Worm (Caenorhabditis elegans) whole organism, young adult: ENCODE measurements around the gene npp-27.
A peak's percentile ranks its signal among the peaks of the same experiment; 100 is the strongest.

Experiments
- B0035.1 ChIP-seq: sonication (generic microtip); optimal IDR thresholded peaks from 2 replicates; lab custom pipeline; 2016; ENCODE audit warnings: missing genetic modification characterization, mild to moderate bottlenecking, missing compliant biosample characterization, missing genotype, missing genetic modification reagents
- F10E7.11 ChIP-seq: sonication (generic microtip); optimal IDR thresholded peaks from 2 replicates; lab custom pipeline; 2017; ENCODE audit warnings: mild to moderate bottlenecking, missing genetic modification characterization, moderate library complexity, missing compliant biosample characterization
- F55B11.4 ChIP-seq: sonication (generic microtip); optimal IDR thresholded peaks from 2 replicates; lab custom pipeline; 2016; ENCODE audit warnings: missing compliant biosample characterization, missing genetic modification characterization, borderline replicate concordance; ENCODE audit not compliant: insufficient read depth
- K11D2.4 ChIP-seq: fragments of 200-800 bp; sonication (Bioruptor generic); IDR thresholded peaks from 2 replicates; pipeline ENCODE4 v1.3.6; 2022; ENCODE audit warnings: missing genetic modification reagents, missing genetic modification characterization, missing compliant biosample characterization
- T07F8.4 ChIP-seq: sonication (generic microtip); optimal IDR thresholded peaks from 2 replicates; lab custom pipeline; 2016; ENCODE audit warnings: mild to moderate bottlenecking, missing genetic modification characterization, moderate library complexity, missing compliant biosample characterization
- Y67H2A.10 ChIP-seq: fragments of 200-800 bp; sonication (Bioruptor generic); conservative IDR thresholded peaks from 2 replicates; pipeline ENCODE4 v1.3.6; 2022; ENCODE audit warnings: missing genetic modification reagents, missing genetic modification characterization, missing compliant biosample characterization
- Y79H2A.3 ChIP-seq: fragments of 200-800 bp; sonication (Bioruptor generic); conservative IDR thresholded peaks from 2 replicates; pipeline ENCODE4 v1.3.6; 2022; ENCODE audit warnings: missing genetic modification reagents, missing genetic modification characterization, missing compliant biosample characterization
- ama-1 ChIP-seq, 3 experiments: fragments of 150-350 bp in 1 of 3; sonication (generic microtip) in 2 of 3; optimal IDR thresholded peaks; 2 replicates each; lab custom pipeline; 2014 to 2018; ENCODE audit warnings: missing biosample characterization in 2 of 3, missing genetic modification characterization in 2 of 3, missing genetic modification reagents in 2 of 3
- aptf-2 ChIP-seq: fragments of 200-800 bp; sonication (Bioruptor generic); conservative IDR thresholded peaks from 2 replicates; pipeline ENCODE4 v1.3.6; 2022; ENCODE audit warnings: missing genetic modification reagents, missing genetic modification characterization, missing compliant biosample characterization
- cebp-2 ChIP-seq: fragments of 200-800 bp; sonication (Bioruptor generic); IDR thresholded peaks from 2 replicates; pipeline ENCODE4 v1.3.6; 2022; ENCODE audit warnings: missing genetic modification characterization, missing compliant biosample characterization
- ceh-100 ChIP-seq: fragments of 200-800 bp; sonication (Bioruptor generic); IDR thresholded peaks from 2 replicates; pipeline ENCODE4 v1.3.6; 2022; ENCODE audit warnings: missing genetic modification reagents, missing genetic modification characterization, missing compliant biosample characterization
- ceh-27 ChIP-seq: fragments of 200-800 bp; sonication (Bioruptor generic); optimal IDR thresholded peaks from 2 replicates; lab custom pipeline; 2018; ENCODE audit warnings: mild to moderate bottlenecking, missing genetic modification characterization, moderate library complexity, missing compliant biosample characterization
- ceh-40 ChIP-seq: fragments of 200-800 bp; sonication (Bioruptor generic); IDR thresholded peaks from 2 replicates; pipeline ENCODE4 v1.3.6; 2022; ENCODE audit warnings: missing genetic modification characterization, missing compliant biosample characterization
- ceh-79 ChIP-seq: sonication (generic microtip); optimal IDR thresholded peaks from 2 replicates; lab custom pipeline; 2017; ENCODE audit warnings: mild to moderate bottlenecking, missing genetic modification characterization, missing compliant biosample characterization
- dox-1 ChIP-seq: fragments of 200-800 bp; sonication (Bioruptor generic); IDR thresholded peaks from 2 replicates; pipeline ENCODE4 v1.3.6; 2022; ENCODE audit warnings: missing genetic modification reagents, missing genetic modification characterization, missing compliant biosample characterization
- dpff-1 ChIP-seq: sonication (generic microtip); optimal IDR thresholded peaks from 2 replicates; lab custom pipeline; 2017; ENCODE audit warnings: mild to moderate bottlenecking, missing genetic modification characterization, missing compliant biosample characterization
- ekl-4 ChIP-seq: fragments of 200-800 bp; sonication (Bioruptor generic); IDR thresholded peaks from 2 replicates; pipeline ENCODE4 v1.3.6; 2022; ENCODE audit warnings: missing genetic modification reagents, missing genetic modification characterization, missing compliant biosample characterization
- fkh-3 ChIP-seq: sonication (generic microtip); optimal IDR thresholded peaks from 2 replicates; lab custom pipeline; 2016; ENCODE audit warnings: mild to moderate bottlenecking, missing genetic modification characterization, missing compliant biosample characterization
- gei-17 ChIP-seq: fragments of 200-800 bp; sonication (Bioruptor generic); optimal IDR thresholded peaks from 2 replicates; lab custom pipeline; 2018; ENCODE audit warnings: mild to moderate bottlenecking, missing genetic modification characterization, missing compliant biosample characterization
- hlh-12 ChIP-seq: sonication (generic microtip); optimal IDR thresholded peaks from 2 replicates; lab custom pipeline; 2016; ENCODE audit warnings: missing genetic modification characterization, missing compliant biosample characterization
- hsf-1 ChIP-seq: fragments of 200-800 bp; sonication (Bioruptor generic); IDR thresholded peaks from 2 replicates; pipeline ENCODE4 v1.3.6; 2022; ENCODE audit warnings: missing genetic modification reagents, missing genetic modification characterization, missing compliant biosample characterization
- let-607 ChIP-seq, 2 experiments: fragments of 200-800 bp in 1 of 2; sonication (Bioruptor generic) in 1 of 2; sonication (generic microtip) in 1 of 2; optimal IDR thresholded peaks; 2 replicates each; lab custom pipeline; 2016 to 2018; ENCODE audit warnings: mild to moderate bottlenecking in 2 of 2, missing compliant biosample characterization in 2 of 2, missing genetic modification characterization in 2 of 2, moderate library complexity in 2 of 2, missing genotype in 1 of 2
- lin-35 ChIP-seq, 3 experiments: fragments of 150-350 bp in 2 of 3; sonication (generic microtip) in 1 of 3; optimal IDR thresholded peaks; 2 replicates each; lab custom pipeline; 2014 to 2018; ENCODE audit warnings: missing biosample characterization in 3 of 3, missing genetic modification characterization in 3 of 3, missing genetic modification reagents in 3 of 3
- lir-1 ChIP-seq: fragments of 200-800 bp; sonication (Bioruptor generic); conservative IDR thresholded peaks from 2 replicates; pipeline ENCODE4 v1.3.6; 2022; ENCODE audit warnings: missing genetic modification reagents, missing genetic modification characterization, missing compliant biosample characterization
- lsy-27 ChIP-seq: sonication (generic microtip); optimal IDR thresholded peaks from 2 replicates; lab custom pipeline; 2017; ENCODE audit warnings: missing genetic modification characterization, mild to moderate bottlenecking, missing compliant biosample characterization, antibody characterized with exemption, missing genotype, borderline replicate concordance; ENCODE audit not compliant: insufficient read depth
- madf-10 ChIP-seq: sonication (generic microtip); optimal IDR thresholded peaks from 2 replicates; lab custom pipeline; 2016; ENCODE audit warnings: mild to moderate bottlenecking, missing genetic modification characterization, missing compliant biosample characterization
- madf-3 ChIP-seq: fragments of 200-800 bp; sonication (Bioruptor generic); IDR thresholded peaks from 2 replicates; pipeline ENCODE4 v1.3.6; 2022; ENCODE audit warnings: missing genetic modification reagents, missing genetic modification characterization, missing compliant biosample characterization
- mcd-1 ChIP-seq: fragments of 200-800 bp; sonication (Bioruptor generic); IDR thresholded peaks from 2 replicates; pipeline ENCODE4 v1.3.6; 2022; ENCODE audit warnings: missing genetic modification reagents, missing genetic modification characterization, missing compliant biosample characterization
- mxl-1 ChIP-seq: sonication (generic microtip); optimal IDR thresholded peaks from 2 replicates; lab custom pipeline; 2016; ENCODE audit warnings: missing genetic modification characterization, missing compliant biosample characterization
- nfya-1 ChIP-seq: sonication (generic microtip); optimal IDR thresholded peaks from 2 replicates; lab custom pipeline; 2017; ENCODE audit warnings: antibody characterized with exemption, missing compliant biosample characterization, missing genetic modification characterization, borderline replicate concordance; ENCODE audit not compliant: insufficient read depth
- nfya-2 ChIP-seq: fragments of 200-800 bp; sonication (Bioruptor generic); IDR thresholded peaks from 2 replicates; pipeline ENCODE4 v1.3.6; 2022; ENCODE audit warnings: missing genetic modification reagents, missing genetic modification characterization, missing compliant biosample characterization
- nhr-27 ChIP-seq: fragments of 200-800 bp; sonication (Bioruptor generic); optimal IDR thresholded peaks from 2 replicates; lab custom pipeline; 2018; ENCODE audit warnings: mild to moderate bottlenecking, missing genetic modification characterization, moderate library complexity, missing compliant biosample characterization
- nhr-80 ChIP-seq: sonication (generic microtip); optimal IDR thresholded peaks from 2 replicates; lab custom pipeline; 2016; ENCODE audit warnings: missing genetic modification characterization, missing compliant biosample characterization
- pbrm-1 ChIP-seq: fragments of 200-800 bp; sonication (Bioruptor generic); IDR thresholded peaks from 2 replicates; pipeline ENCODE4 v1.3.6; 2022; ENCODE audit warnings: missing genetic modification reagents, missing genetic modification characterization, missing compliant biosample characterization
- rcor-1 ChIP-seq: fragments of 200-800 bp; sonication (Bioruptor generic); IDR thresholded peaks from 2 replicates; pipeline ENCODE4 v1.3.6; 2022; ENCODE audit warnings: missing genetic modification reagents, missing genetic modification characterization, missing compliant biosample characterization
- repo-1 ChIP-seq: sonication (generic microtip); optimal IDR thresholded peaks from 2 replicates; lab custom pipeline; 2017; ENCODE audit warnings: mild to moderate bottlenecking, missing genetic modification characterization, missing compliant biosample characterization
- snpc-1.1 ChIP-seq: sonication (generic microtip); optimal IDR thresholded peaks from 2 replicates; lab custom pipeline; 2017; ENCODE audit warnings: missing genetic modification characterization, mild to moderate bottlenecking, missing compliant biosample characterization, antibody characterized with exemption, moderate library complexity, missing genotype, missing genetic modification reagents; ENCODE audit not compliant: insufficient read depth
- sptf-2 ChIP-seq: fragments of 200-800 bp; sonication (Bioruptor generic); optimal IDR thresholded peaks from 2 replicates; lab custom pipeline; 2018; ENCODE audit warnings: mild to moderate bottlenecking, missing genetic modification characterization, missing compliant biosample characterization
- tbp1 ChIP-seq: fragments of 200-800 bp; sonication (Bioruptor generic); optimal IDR thresholded peaks from 2 replicates; lab custom pipeline; 2018; ENCODE audit warnings: mild to moderate bottlenecking, missing genetic modification characterization, missing compliant biosample characterization
- xnd-1 ChIP-seq: sonication (generic microtip); optimal IDR thresholded peaks from 2 replicates; lab custom pipeline; 2016; ENCODE audit warnings: missing genotype, missing genetic modification reagents, missing genetic modification characterization, missing compliant biosample characterization
- zfh-2 ChIP-seq: fragments of 200-800 bp; sonication (Bioruptor generic); conservative IDR thresholded peaks from 2 replicates; pipeline ENCODE4 v1.3.6; 2022; ENCODE audit warnings: missing genetic modification reagents, missing genetic modification characterization, missing compliant biosample characterization
- ztf-18 ChIP-seq: sonication (generic microtip); optimal IDR thresholded peaks from 2 replicates; lab custom pipeline; 2016; ENCODE audit warnings: missing genotype, mild to moderate bottlenecking, missing genetic modification characterization, missing compliant biosample characterization
- ztf-3 ChIP-seq: fragments of 200-800 bp; sonication (Bioruptor generic); optimal IDR thresholded peaks from 2 replicates; lab custom pipeline; 2018; ENCODE audit warnings: mild to moderate bottlenecking, missing genetic modification characterization, missing compliant biosample characterization

npp-27 gene

ce11 chrIV:7916907-7917306 lies 6.9 kb upstream of the npp-27 start:
- no peak for TF ChIP-seq rcor-1
- no peak for TF ChIP-seq madf-10 (tag; lab: Kevin White, UChicago)
- TF ChIP-seq ama-1 (optimal IDR thresholded peaks at IDR 0.05; lab: Kevin White, UChicago): no peak
- TF ChIP-seq ama-1 (GFP tag; optimal IDR thresholded peaks at IDR 0.05; lab: Kevin White, UChicago): no peak
- no peak for TF ChIP-seq xnd-1
- no peak for TF ChIP-seq B0035.1
- TF ChIP-seq hlh-12 (tag; lab: Kevin White, UChicago): no peak
- no peak for TF ChIP-seq T07F8.4 (tag; lab: Kevin White, UChicago)
- no peak for TF ChIP-seq tbp1 (GFP tag; lab: Kevin White, UChicago)
- TF ChIP-seq nfya-2 (GFP tag; lab: Robert Waterston, UW): no peak
- no peak for TF ChIP-seq Y79H2A.3 (GFP tag; lab: Robert Waterston, UW)

ce11 chrIV:7914991-7915390 lies 4.9 kb upstream of the npp-27 start, which contains the start of gene C49H3.4:
Gene C49H3.4, plus strand, starts transcription at chrIV:7915291.
- no peak for TF ChIP-seq aptf-2 (GFP tag; lab: Robert Waterston, UW)
- TF ChIP-seq madf-3 (GFP tag; lab: Robert Waterston, UW): 0 out of 2 replicates have a peak, but pooled peaks have one; percentile 3

- TF ChIP-seq ceh-79 (tag; lab: Kevin White, UChicago): no peak
- TF ChIP-seq lsy-27 (tag; lab: Kevin White, UChicago): no peak
- TF ChIP-seq nhr-27: no peak
- no peak for TF ChIP-seq hlh-12 (tag; lab: Kevin White, UChicago)
- no peak for TF ChIP-seq ceh-40 (GFP tag; lab: Robert Waterston, UW)
- no peak for TF ChIP-seq nfya-1 (tag; lab: Kevin White, UChicago)
- no peak for TF ChIP-seq mxl-1 (tag; lab: Kevin White, UChicago)
- no peak for TF ChIP-seq ztf-3 (GFP tag; lab: Kevin White, UChicago)
- peak; percentile 6 for TF ChIP-seq nhr-80 (tag; lab: Kevin White, UChicago)
- no peak for TF ChIP-seq gei-17
- no peak for TF ChIP-seq ceh-27 (GFP tag; lab: Kevin White, UChicago)
- TF ChIP-seq ztf-18 (tag; lab: Kevin White, UChicago): no peak
- no peak for TF ChIP-seq cebp-2 (GFP tag; lab: Robert Waterston, UW)
- no peak for TF ChIP-seq F10E7.11 (tag; lab: Kevin White, UChicago)
- TF ChIP-seq repo-1: no peak
- TF ChIP-seq hsf-1 (GFP tag; lab: Robert Waterston, UW): no peak
- no peak for TF ChIP-seq pbrm-1 (GFP tag; lab: Robert Waterston, UW)
- TF ChIP-seq fkh-3 (tag; lab: Kevin White, UChicago): no peak
- no peak for TF ChIP-seq ekl-4 (GFP tag; lab: Robert Waterston, UW)
- no peak for TF ChIP-seq F55B11.4 (tag; lab: Kevin White, UChicago)
- peak; percentile 46 for TF ChIP-seq xnd-1
- TF ChIP-seq zfh-2 (GFP tag; lab: Robert Waterston, UW): peak; percentile 70; the same call in 1 of the 2 replicates
- 0 out of 2 replicates have a peak, but pooled peaks have one; percentile 34 for TF ChIP-seq mcd-1 (GFP tag; lab: Robert Waterston, UW)
- no peak for TF ChIP-seq Y67H2A.10 (GFP tag; lab: Robert Waterston, UW)
- TF ChIP-seq sptf-2 (GFP tag; lab: Kevin White, UChicago): no peak
- TF ChIP-seq lin-35 (GFP tag; optimal IDR thresholded peaks at IDR 0.05; lab: Kevin White, UChicago): no peak
- TF ChIP-seq dpff-1: no peak
- no peak for TF ChIP-seq snpc-1.1 (tag; lab: Kevin White, UChicago)
- TF ChIP-seq lir-1 (GFP tag; lab: Robert Waterston, UW): 0 out of 2 replicates have a peak, but pooled peaks have one; percentile 5
- TF ChIP-seq T07F8.4 (tag; lab: Kevin White, UChicago): no peak
- TF ChIP-seq ceh-100 (GFP tag; lab: Robert Waterston, UW): no peak
- TF ChIP-seq K11D2.4 (GFP tag; lab: Robert Waterston, UW): no peak
- no peak for TF ChIP-seq let-607 (tag; optimal IDR thresholded peaks at IDR 0.05; lab: Kevin White, UChicago)
- peak; percentile 52; the same call in 1 of the 2 replicates for TF ChIP-seq dox-1 (GFP tag; lab: Robert Waterston, UW)
Measured at ce11 chrIV:7909455-7910141, 449 bp downstream of the npp-27 start.
